Worm (Caenorhabditis elegans) whole organism, L4 larva: ENCODE data around the gene fkb-1.

Source experiments
- D1046.2 ChIP-seq: fragments of 200-800 bp; sonication (Bioruptor generic); IDR thresholded peaks from 2 replicates; pipeline ENCODE4 v1.3.6; 2022; ENCODE audit warnings: missing genetic modification characterization, missing compliant biosample characterization
- F37D6.2 ChIP-seq: sonication (generic microtip); optimal IDR thresholded peaks from 2 replicates; lab custom pipeline; 2016; ENCODE audit warnings: mild to moderate bottlenecking, missing genetic modification characterization, missing compliant biosample characterization
- Y75B8A.6 ChIP-seq: fragments of 200-800 bp; sonication (Bioruptor generic); IDR thresholded peaks from 2 replicates; pipeline ENCODE4 v1.3.6; 2022; ENCODE audit warnings: missing genetic modification reagents, missing genetic modification characterization, missing compliant biosample characterization
- ZK546.5 ChIP-seq, 2 experiments: sonication (generic microtip); optimal IDR thresholded peaks; 2 replicates each; lab custom pipeline; 2017; ENCODE audit warnings: missing biosample characterization in 2 of 2, missing genetic modification characterization in 2 of 2
- ama-1 ChIP-seq: fragments of 150-350 bp; optimal IDR thresholded peaks from 2 replicates; lab custom pipeline; 2014; ENCODE audit warnings: inconsistent platforms, mixed read lengths
- attf-4 ChIP-seq: sonication (generic microtip); optimal IDR thresholded peaks from 3 replicates; lab custom pipeline; 2017; ENCODE audit warnings: missing biosample characterization, missing genetic modification characterization
- ceh-44 ChIP-seq: fragments of 200-800 bp; sonication (Bioruptor generic); IDR thresholded peaks from 2 replicates; pipeline ENCODE4 v1.3.6; 2022; ENCODE audit warnings: missing genetic modification reagents, missing genetic modification characterization, missing compliant biosample characterization
- ces-1 ChIP-seq: fragments of 150-350 bp; sonication (generic microtip); optimal IDR thresholded peaks from 4 replicates; lab custom pipeline; 2014; ENCODE audit warnings: missing biosample characterization, missing genetic modification reagents, missing genetic modification characterization
- daf-16 ChIP-seq, 3 experiments: sonication (generic microtip); optimal IDR thresholded peaks; 2 replicates each; lab custom pipeline; 2016 to 2017; ENCODE audit warnings: missing genetic modification characterization in 3 of 3, missing genetic modification reagents in 3 of 3, mild to moderate bottlenecking in 2 of 3, missing compliant biosample characterization in 2 of 3, missing biosample characterization in 1 of 3, moderate library complexity in 1 of 3
- dmd-6 ChIP-seq: fragments of 200-800 bp; sonication (Bioruptor generic); IDR thresholded peaks from 2 replicates; pipeline ENCODE4 v1.3.6; 2022; ENCODE audit warnings: missing genetic modification reagents, missing genetic modification characterization, missing compliant biosample characterization
- dpl-1 ChIP-seq: fragments of 150-350 bp; optimal IDR thresholded peaks from 2 replicates; lab custom pipeline; 2014; ENCODE audit warnings: missing biosample characterization, missing genetic modification reagents, missing genetic modification characterization
- duxl-1 ChIP-seq: sonication (generic microtip); optimal IDR thresholded peaks from 2 replicates; lab custom pipeline; 2016; ENCODE audit warnings: mild to moderate bottlenecking, missing genetic modification characterization, moderate library complexity, missing compliant biosample characterization; ENCODE audit not compliant: poor library complexity
- dve-1 ChIP-seq: sonication (generic microtip); optimal IDR thresholded peaks from 2 replicates; lab custom pipeline; 2017; ENCODE audit warnings: antibody characterized with exemption, mild to moderate bottlenecking, missing genetic modification characterization, missing compliant biosample characterization; ENCODE audit not compliant: insufficient read depth
- fos-1 ChIP-seq: fragments of 150-350 bp; optimal IDR thresholded peaks from 2 replicates; lab custom pipeline; 2014; ENCODE audit warnings: missing biosample characterization, missing genetic modification characterization
- hlh-11 ChIP-seq: fragments of 200-800 bp; sonication (Bioruptor generic); optimal IDR thresholded peaks from 2 replicates; lab custom pipeline; 2018; ENCODE audit warnings: mild to moderate bottlenecking, missing genetic modification characterization, missing compliant biosample characterization
- hlh-30 ChIP-seq: sonication (generic microtip); optimal IDR thresholded peaks from 2 replicates; lab custom pipeline; 2017; ENCODE audit warnings: antibody characterized with exemption, mild to moderate bottlenecking, missing genetic modification characterization, missing compliant biosample characterization; ENCODE audit not compliant: insufficient read depth
- lin-1 ChIP-seq: fragments of 200-800 bp; sonication (Bioruptor generic); IDR thresholded peaks from 2 replicates; pipeline ENCODE4 v1.3.6; 2022; ENCODE audit warnings: missing genetic modification reagents, missing genetic modification characterization, missing compliant biosample characterization
- lin-38 ChIP-seq: fragments of 200-800 bp; sonication (Bioruptor generic); IDR thresholded peaks from 2 replicates; pipeline ENCODE4 v1.3.6; 2022; ENCODE audit warnings: missing genetic modification reagents, missing genetic modification characterization, missing compliant biosample characterization
- lsy-2 ChIP-seq, 2 experiments: fragments of 150-350 bp in 1 of 2; sonication (generic microtip) in 1 of 2; optimal IDR thresholded peaks; 2 replicates each; lab custom pipeline; 2014 to 2017; ENCODE audit warnings: missing biosample characterization in 2 of 2, missing genetic modification characterization in 2 of 2
- mdl-1 ChIP-seq, 2 experiments: fragments of 150-350 bp in 1 of 2; sonication (generic microtip) in 1 of 2; optimal IDR thresholded peaks; 2 replicates each; lab custom pipeline; 2014 to 2017; ENCODE audit warnings: missing biosample characterization in 2 of 2, missing genetic modification characterization in 2 of 2
- mep-1 ChIP-seq: fragments of 150-350 bp; sonication (generic microtip); optimal IDR thresholded peaks from 3 replicates; lab custom pipeline; 2014; ENCODE audit warnings: missing biosample characterization, missing genetic modification characterization
- mes-2 ChIP-seq: sonication (generic microtip); optimal IDR thresholded peaks from 2 replicates; lab custom pipeline; 2016; ENCODE audit warnings: missing genotype, mild to moderate bottlenecking, missing genetic modification characterization, missing compliant biosample characterization; ENCODE audit not compliant: poor library complexity, severe bottlenecking
- mxl-3 ChIP-seq: fragments of 200-800 bp; sonication (Bioruptor generic); optimal IDR thresholded peaks from 2 replicates; lab custom pipeline; 2018; ENCODE audit warnings: mild to moderate bottlenecking, missing genetic modification characterization, missing compliant biosample characterization
- nhr-237 ChIP-seq: sonication (generic microtip); optimal IDR thresholded peaks from 2 replicates; lab custom pipeline; 2017; ENCODE audit warnings: missing biosample characterization, missing genetic modification characterization
- nhr-28 ChIP-seq: fragments of 150-350 bp; optimal IDR thresholded peaks from 2 replicates; lab custom pipeline; 2014; ENCODE audit warnings: missing biosample characterization, missing genetic modification characterization
- nhr-42 ChIP-seq: fragments of 200-800 bp; sonication (Bioruptor generic); IDR thresholded peaks from 2 replicates; pipeline ENCODE4 v1.3.6; 2022; ENCODE audit warnings: missing genetic modification characterization, missing compliant biosample characterization
- nhr-77 ChIP-seq: fragments of 150-350 bp; optimal IDR thresholded peaks from 2 replicates; lab custom pipeline; 2014; ENCODE audit warnings: missing biosample characterization, missing genetic modification characterization
- pha-4 ChIP-seq, 2 experiments: fragments of 150-350 bp in 1 of 2; fragments of 200-800 bp in 1 of 2; sonication (Bioruptor generic) in 1 of 2; IDR thresholded peaks in 1 of 2; optimal IDR thresholded peaks in 1 of 2; 2 replicates each; pipeline versions ENCODE4 v1.3.6 to Lab custom; 2014 to 2022; ENCODE audit warnings: missing genetic modification characterization in 2 of 2, missing genetic modification reagents in 2 of 2, missing biosample characterization in 1 of 2, missing compliant biosample characterization in 1 of 2
- php-3 ChIP-seq: fragments of 200-800 bp; sonication (Bioruptor generic); IDR thresholded peaks from 2 replicates; pipeline ENCODE4 v1.3.6; 2022; ENCODE audit warnings: missing genetic modification reagents, missing genetic modification characterization, missing compliant biosample characterization
- pqm-1 ChIP-seq: sonication (generic microtip); optimal IDR thresholded peaks from 2 replicates; lab custom pipeline; 2017; ENCODE audit warnings: missing biosample characterization, missing genetic modification characterization
- tra-1 ChIP-seq: fragments of 200-800 bp; sonication (Bioruptor generic); IDR thresholded peaks from 2 replicates; pipeline ENCODE4 v1.3.6; 2022; ENCODE audit warnings: missing genetic modification reagents, missing genetic modification characterization, missing compliant biosample characterization
- unc-62 ChIP-seq, 3 experiments: fragments of 150-350 bp in 1 of 3; sonication (generic microtip); optimal IDR thresholded peaks in 2 of 3; peaks in 1 of 3; 1 replicate in 1 of 3; 2 replicates in 2 of 3; lab custom pipeline; 2014 to 2017; ENCODE audit warnings: missing biosample characterization in 3 of 3, missing genetic modification characterization in 3 of 3, missing genetic modification reagents in 3 of 3, missing genotype in 1 of 3
- ztf-11 ChIP-seq: fragments of 150-350 bp; optimal IDR thresholded peaks from 2 replicates; lab custom pipeline; 2014; ENCODE audit warnings: missing biosample characterization, missing genetic modification characterization
- ztf-7 ChIP-seq: fragments of 150-350 bp; optimal IDR thresholded peaks from 2 replicates; lab custom pipeline; 2014; ENCODE audit warnings: missing biosample characterization, missing genetic modification characterization

fkb-1 gene

ce11 chrIV:11015881-11016280, 20.5 kb upstream of the fkb-1 start, which contains the start of gene F13H10.3 (continued):
- TF ChIP-seq tra-1: 0 out of 2 replicates have a peak, but pooled peaks have one; percentile 16
- TF ChIP-seq mes-2: no peak
- TF ChIP-seq ceh-44: no peak
- TF ChIP-seq ztf-11 (tag; lab: Kevin White, UChicago): no peak
- no peak for TF ChIP-seq nhr-237
- no peak for TF ChIP-seq ztf-7 (tag; lab: Kevin White, UChicago)
- TF ChIP-seq hlh-30 (tag; lab: Kevin White, UChicago): peak; percentile 59
- TF ChIP-seq ama-1 (lab: Kevin White, UChicago): no peak

ce11 chrIV:11019962-11020550, 16.3 kb upstream of the fkb-1 start, which contains the start of gene F13H10.8:
F13H10.8 (plus strand) TSS chrIV:11020517.
- TF ChIP-seq fos-1 (tag; lab: Kevin White, UChicago) (no peak), dmd-6 (GFP tag; lab: Robert Waterston, UW) (peak; percentile 76), pha-4 (GFP tag; IDR thresholded peaks at IDR 0.05; lab: Robert Waterston, UW) (0 out of 2 replicates have a peak, but pooled peaks have one; percentile 8), pha-4 (tag; optimal IDR thresholded peaks at IDR 0.05; lab: Kevin White, UChicago) (peak; percentile 85), nhr-42 (GFP tag; lab: Robert Waterston, UW) (no peak), D1046.2 (GFP tag; lab: Robert Waterston, UW) (no peak), hlh-30 (tag; lab: Kevin White, UChicago) (peak; percentile 30), duxl-1 (no peak), mdl-1 (tag; optimal IDR thresholded peaks at IDR 0.05; lab: Kevin White, UChicago) (peak in 1 of 2 experiments; percentile 44), php-3 (GFP tag; lab: Robert Waterston, UW) (peak; percentile 47; the same call in 1 of the 2 replicates), nhr-28 (tag; lab: Kevin White, UChicago) (peak; percentile 69), dpl-1 (no peak), attf-4 (tag; lab: Kevin White, UChicago) (no peak), daf-16 (GFP tag; optimal IDR thresholded peaks at IDR 0.05; lab: Kevin White, UChicago) (no peak), daf-16 (tag; optimal IDR thresholded peaks at IDR 0.05; lab: Kevin White, UChicago) (peak; percentile 66), ZK546.5 (tag; optimal IDR thresholded peaks at IDR 0.05; lab: Kevin White, UChicago) (no peak), lin-38 (peak; percentile 92), dve-1 (tag; lab: Kevin White, UChicago) (peak; percentile 66), hlh-11 (tag; lab: Kevin White, UChicago) (peak; percentile 69), lsy-2 (tag; optimal IDR thresholded peaks at IDR 0.05; lab: Kevin White, UChicago) (peak in 1 of 2 experiments; percentile 38), F37D6.2 (tag; lab: Kevin White, UChicago) (no peak), nhr-77 (tag; lab: Kevin White, UChicago) (peak; percentile 3), mxl-3 (GFP tag; lab: Kevin White, UChicago) (peak; percentile 7), unc-62 (GFP tag; optimal IDR thresholded peaks at IDR 0.05 in 1 of 2; lab: Kevin White, UChicago) (no peak), unc-62 (tag; optimal IDR thresholded peaks at IDR 0.05; lab: Kevin White, UChicago) (no peak), Y75B8A.6 (no peak), lin-1 (GFP tag; lab: Robert Waterston, UW) (0 out of 2 replicates have a peak, but pooled peaks have one; percentile 51), mep-1 (tag; lab: Kevin White, UChicago) (peak; percentile 21), ces-1 (GFP tag; lab: Kevin White, UChicago) (no peak), mes-2 (peak; percentile 32), pqm-1 (tag; lab: Kevin White, UChicago) (peak; percentile 58)
